Worm (Caenorhabditis elegans): Measurements from ENCODE around the gene faah-6.
A peak's percentile ranks its signal among the peaks of the same experiment; 100 is the strongest.

faah-6 gene

ce11 chrIII:11641347-11641746 lies 8.9 kb upstream of the faah-6 start (continued):
- TF ChIP-seq lin-11 (tag; optimal IDR thresholded peaks at IDR 0.05) (no peak), crh-2 (tag; optimal IDR thresholded peaks at IDR 0.05) (no peak), nhr-6 (tag; optimal IDR thresholded peaks at IDR 0.05) (peak; percentile 3), unc-39 (tag; optimal IDR thresholded peaks at IDR 0.05) (no peak), gmeb-1 (tag; optimal IDR thresholded peaks at IDR 0.05) (no peak), zag-1 (tag; optimal IDR thresholded peaks at IDR 0.05) (no peak), ama-1 (optimal IDR thresholded peaks at IDR 0.05) (peak; percentile 10), dmd-4 (tag; optimal IDR thresholded peaks at IDR 0.05) (no peak), lin-13 (GFP tag; optimal IDR thresholded peaks at IDR 0.05) (no peak), ceh-82 (tag; optimal IDR thresholded peaks at IDR 0.05) (no peak), nhr-23 (tag; optimal IDR thresholded peaks at IDR 0.05) (no peak), sma-9 (GFP tag; optimal IDR thresholded peaks at IDR 0.05) (peak; percentile 40), sma-9 (tag; optimal IDR thresholded peaks at IDR 0.05) (no peak)

- no peak for TF ChIP-seq ceh-82 (tag; optimal IDR thresholded peaks at IDR 0.05)
- no peak for TF ChIP-seq dmd-4 (tag; optimal IDR thresholded peaks at IDR 0.05)
- no peak for TF ChIP-seq blmp-1 (tag; optimal IDR thresholded peaks at IDR 0.05; ENCODE audit: insufficient read depth)
- TF ChIP-seq sem-4 (tag; optimal IDR thresholded peaks at IDR 0.05): no peak
- TF ChIP-seq nhr-6 (tag; optimal IDR thresholded peaks at IDR 0.05): no peak
Measured at ce11 chrIII:11651430-11651829, 1.2 kb downstream of the faah-6 start.

- no peak for TF ChIP-seq ztf-4 (tag; optimal IDR thresholded peaks at IDR 0.05)
- TF ChIP-seq elt-3 (tag; optimal IDR thresholded peaks at IDR 0.05): no peak
- no peak for TF ChIP-seq skn-1 (tag; optimal IDR thresholded peaks at IDR 0.05)
- TF ChIP-seq lsy-2 (tag; optimal IDR thresholded peaks at IDR 0.05): no peak
- no peak for TF ChIP-seq elt-1 (tag; optimal IDR thresholded peaks at IDR 0.05)
Measured at ce11 chrIII:11656389-11656788, 6.1 kb downstream of the faah-6 start.

ce11 chrIII:11657185-11657817 lies 7.0 kb downstream of the faah-6 start, which contains the start of gene crh-1:
Gene crh-1, plus strand, starts transcription at chrIII:11657767.
- TF ChIP-seq egl-27 (tag; optimal IDR thresholded peaks at IDR 0.05) (peak; percentile 66), nhr-129 (tag; optimal IDR thresholded peaks at IDR 0.05) (peak; percentile 69), sma-9 (GFP tag; optimal IDR thresholded peaks at IDR 0.05) (peak; percentile 84), sma-9 (tag; optimal IDR thresholded peaks at IDR 0.05) (no peak), lsy-2 (tag; optimal IDR thresholded peaks at IDR 0.05) (peak; percentile 76 to 89), nhr-10 (tag; optimal IDR thresholded peaks at IDR 0.05) (peak; percentile 71), unc-55 (GFP tag; optimal IDR thresholded peaks at IDR 0.05) (peak; percentile 75), crh-2 (tag; optimal IDR thresholded peaks at IDR 0.05) (peak; percentile 89), nhr-6 (tag; optimal IDR thresholded peaks at IDR 0.05) (peak; percentile 73), elt-1 (tag; optimal IDR thresholded peaks at IDR 0.05) (no peak), nhr-12 (tag; optimal IDR thresholded peaks at IDR 0.05) (no peak), mbf-1 (tag; optimal IDR thresholded peaks at IDR 0.05) (no peak), dmd-4 (tag; optimal IDR thresholded peaks at IDR 0.05) (no peak), gmeb-1 (tag; optimal IDR thresholded peaks at IDR 0.05) (peak; percentile 86), lin-13 (GFP tag; optimal IDR thresholded peaks at IDR 0.05) (peak; percentile 78), aly-2 (tag; optimal IDR thresholded peaks at IDR 0.05) (no peak), R02D3.7 (tag; optimal IDR thresholded peaks at IDR 0.05) (no peak), lin-39 (tag; optimal IDR thresholded peaks at IDR 0.05) (no peak), nhr-23 (tag; optimal IDR thresholded peaks at IDR 0.05) (no peak), lin-11 (tag; optimal IDR thresholded peaks at IDR 0.05) (peak; percentile 21), nhr-21 (tag; optimal IDR thresholded peaks at IDR 0.05) (peak; percentile 46), ztf-1 (GFP tag; conservative IDR thresholded peaks at IDR 0.05) (no peak), blmp-1 (tag; optimal IDR thresholded peaks at IDR 0.05; ENCODE audit: insufficient read depth) (peak; percentile 33), snpc-4 (tag; optimal IDR thresholded peaks at IDR 0.05) (peak; percentile 46), sma-3 (GFP tag; optimal IDR thresholded peaks at IDR 0.05) (peak; percentile 60), ceh-82 (tag; optimal IDR thresholded peaks at IDR 0.05) (peak; percentile 23), nhr-77 (tag; optimal IDR thresholded peaks at IDR 0.05) (no peak), nhr-11 (tag; optimal IDR thresholded peaks at IDR 0.05) (no peak), sem-4 (tag; optimal IDR thresholded peaks at IDR 0.05) (peak; percentile 90), unc-39 (tag; optimal IDR thresholded peaks at IDR 0.05) (no peak), nhr-237 (tag; optimal IDR thresholded peaks at IDR 0.05) (no peak), unc-62 (GFP tag; optimal IDR thresholded peaks at IDR 0.05) (no peak), ztf-4 (tag; optimal IDR thresholded peaks at IDR 0.05) (peak; percentile 68), alr-1 (tag; optimal IDR thresholded peaks at IDR 0.05) (no peak), mab-5 (tag; optimal IDR thresholded peaks at IDR 0.05) (peak; percentile 78), fos-1 (tag; optimal IDR thresholded peaks at IDR 0.05) (peak; percentile 45), ztf-11 (tag; optimal IDR thresholded peaks at IDR 0.05) (no peak), Y55F3AM.14 (GFP tag; optimal IDR thresholded peaks at IDR 0.05) (no peak), skn-1 (tag; optimal IDR thresholded peaks at IDR 0.05) (no peak), nhr-25 (tag; optimal IDR thresholded peaks at IDR 0.05) (peak; percentile 80), peb-1 (tag; optimal IDR thresholded peaks at IDR 0.05) (no peak), ZK546.5 (tag; optimal IDR thresholded peaks at IDR 0.05) (no peak), ceh-16 (tag; optimal IDR thresholded peaks at IDR 0.05) (no peak)

All from whole organism, L2 larva.